Fruit fly (Drosophila melanogaster) whole organism, embryonic: ENCODE data around the gene sro.

Experiments used
- Asciz ChIP-seq: fragments of 200-800 bp; sonication (Bioruptor generic); optimal IDR thresholded peaks from 2 replicates; lab custom pipeline; 2017; ENCODE audit warnings: missing biosample characterization, mild to moderate bottlenecking, missing genetic modification characterization, missing genetic modification reagents
- Bteb2 ChIP-seq: fragments of 200-800 bp; sonication (Bioruptor generic); optimal IDR thresholded peaks from 2 replicates; lab custom pipeline; 2016; ENCODE audit warnings: missing biosample characterization, missing genetic modification characterization
- CG10209 ChIP-seq: fragments of 200-800 bp; sonication (Bioruptor generic); optimal IDR thresholded peaks from 3 replicates; lab custom pipeline; 2017; ENCODE audit warnings: missing biosample characterization, mild to moderate bottlenecking, missing genetic modification characterization, missing genetic modification reagents
- CG11247 ChIP-seq: fragments of 200-800 bp; sonication (Bioruptor generic); IDR thresholded peaks from 2 replicates; pipeline ENCODE4 v1.3.6; 2022; ENCODE audit warnings: missing biosample characterization, missing genetic modification characterization
- CG11504 ChIP-seq: fragments of 200-800 bp; sonication (Bioruptor generic); optimal IDR thresholded peaks from 3 replicates; lab custom pipeline; 2019; ENCODE audit warnings: missing biosample characterization, mild to moderate bottlenecking, missing genetic modification characterization, moderate library complexity
- CG11696 ChIP-seq: fragments of 200-800 bp; sonication (Bioruptor generic); IDR thresholded peaks from 2 replicates; pipeline ENCODE4 v1.3.6; 2022; ENCODE audit warnings: missing biosample characterization, missing genetic modification characterization
- CG12659 ChIP-seq: fragments of 200-800 bp; sonication (Bioruptor generic); optimal IDR thresholded peaks from 3 replicates; lab custom pipeline; 2017; ENCODE audit warnings: mild to moderate bottlenecking, missing biosample characterization, missing genetic modification reagents, missing genetic modification characterization
- CG14441 ChIP-seq: fragments of 200-800 bp; sonication (Bioruptor generic); IDR thresholded peaks from 2 replicates; pipeline ENCODE4 v1.3.6; 2022; ENCODE audit warnings: missing biosample characterization, missing genetic modification characterization
- CG15479 ChIP-seq: fragments of 200-800 bp; sonication (Bioruptor generic); optimal IDR thresholded peaks from 3 replicates; lab custom pipeline; 2019; ENCODE audit warnings: missing biosample characterization, mild to moderate bottlenecking, missing genetic modification characterization, moderate library complexity
- CG1647 ChIP-seq: fragments of 200-800 bp; sonication (Bioruptor generic); optimal IDR thresholded peaks from 3 replicates; lab custom pipeline; 2016; ENCODE audit warnings: missing biosample characterization, missing genetic modification characterization
- CG17568 ChIP-seq: fragments of 200-800 bp; sonication (Bioruptor generic); optimal IDR thresholded peaks from 2 replicates; lab custom pipeline; 2018; ENCODE audit warnings: missing biosample characterization, mild to moderate bottlenecking, missing genetic modification characterization, moderate library complexity
- CG17612 ChIP-seq: fragments of 200-800 bp; sonication (Bioruptor generic); IDR thresholded peaks from 2 replicates; pipeline ENCODE4 v1.3.6; 2022; ENCODE audit warnings: missing biosample characterization, missing genetic modification characterization
- CG18619 ChIP-seq: fragments of 200-800 bp; sonication (Bioruptor generic); optimal IDR thresholded peaks from 3 replicates; lab custom pipeline; 2017; ENCODE audit warnings: missing biosample characterization, mild to moderate bottlenecking, missing genetic modification characterization
- CG2120 ChIP-seq: fragments of 200-800 bp; sonication (Bioruptor generic); optimal IDR thresholded peaks from 3 replicates; lab custom pipeline; 2016; ENCODE audit warnings: missing biosample characterization, missing genetic modification characterization
- CG2202 ChIP-seq: fragments of 200-800 bp; sonication (Bioruptor generic); optimal IDR thresholded peaks from 2 replicates; lab custom pipeline; 2018; ENCODE audit warnings: missing biosample characterization, mild to moderate bottlenecking, missing genetic modification characterization
- CG30403 ChIP-seq: fragments of 200-800 bp; sonication (Bioruptor generic); optimal IDR thresholded peaks from 3 replicates; lab custom pipeline; 2016; ENCODE audit warnings: missing biosample characterization, missing genetic modification characterization
- CG3281 ChIP-seq: fragments of 200-800 bp; sonication (Bioruptor generic); optimal IDR thresholded peaks from 3 replicates; lab custom pipeline; 2017; ENCODE audit warnings: missing biosample characterization, mild to moderate bottlenecking, missing genetic modification characterization
- CG3838 ChIP-seq: fragments of 200-800 bp; sonication (Bioruptor generic); optimal IDR thresholded peaks from 3 replicates; lab custom pipeline; 2016; ENCODE audit warnings: missing biosample characterization, missing genetic modification characterization
- CG4328 ChIP-seq: fragments of 200-800 bp; sonication (Bioruptor generic); optimal IDR thresholded peaks from 3 replicates; lab custom pipeline; 2017; ENCODE audit warnings: missing biosample characterization, missing genetic modification reagents, missing genetic modification characterization
- CG8388 ChIP-seq: fragments of 200-800 bp; sonication (Bioruptor generic); optimal IDR thresholded peaks from 2 replicates; lab custom pipeline; 2019; ENCODE audit warnings: missing biosample characterization, mild to moderate bottlenecking, missing genetic modification characterization, moderate library complexity
- CG8924 ChIP-seq: fragments of 200-800 bp; optimal IDR thresholded peaks from 3 replicates; lab custom pipeline; 2019; ENCODE audit warnings: missing biosample characterization, mild to moderate bottlenecking, missing genetic modification characterization, moderate library complexity
- CG9609 ChIP-seq: fragments of 200-800 bp; sonication (Bioruptor generic); optimal IDR thresholded peaks from 3 replicates; lab custom pipeline; 2016; ENCODE audit warnings: missing biosample characterization, missing genetic modification characterization
- CG9727 ChIP-seq: fragments of 200-800 bp; sonication (Bioruptor generic); optimal IDR thresholded peaks from 3 replicates; lab custom pipeline; 2017; ENCODE audit warnings: missing biosample characterization, mild to moderate bottlenecking, missing genetic modification characterization
- CG9876 ChIP-seq: fragments of 200-800 bp; sonication (Bioruptor generic); optimal IDR thresholded peaks from 2 replicates; lab custom pipeline; 2016; ENCODE audit warnings: missing biosample characterization, missing genetic modification characterization
- Dek ChIP-seq: fragments of 200-800 bp; sonication (Bioruptor generic); optimal IDR thresholded peaks from 3 replicates; lab custom pipeline; 2019; ENCODE audit warnings: missing biosample characterization, mild to moderate bottlenecking, missing genetic modification characterization, moderate library complexity
- Dip2 ChIP-seq: fragments of 200-800 bp; sonication (Bioruptor generic); IDR thresholded peaks from 2 replicates; pipeline ENCODE4 v1.3.6; 2022; ENCODE audit warnings: missing biosample characterization, missing genetic modification characterization
- Doc2 ChIP-seq: fragments of 200-800 bp; sonication (Bioruptor generic); IDR thresholded peaks from 2 replicates; pipeline ENCODE4 v1.3.6; 2022; ENCODE audit warnings: missing biosample characterization, missing genetic modification characterization
- E2f1 ChIP-seq: fragments of 200-800 bp; sonication (Bioruptor generic); IDR thresholded peaks from 2 replicates; pipeline ENCODE4 v1.3.6; 2022; ENCODE audit warnings: missing biosample characterization, missing genetic modification characterization
- HHEX ChIP-seq: fragments of 200-800 bp; sonication (Bioruptor generic); optimal IDR thresholded peaks from 3 replicates; lab custom pipeline; 2017; ENCODE audit warnings: missing biosample characterization, mild to moderate bottlenecking, missing genetic modification characterization, missing genetic modification reagents
- HLH54F ChIP-seq: fragments of 200-800 bp; sonication (Bioruptor generic); optimal IDR thresholded peaks from 3 replicates; lab custom pipeline; 2016; ENCODE audit warnings: missing biosample characterization, missing genetic modification characterization
- Hey ChIP-seq: fragments of 200-800 bp; sonication (Bioruptor generic); optimal IDR thresholded peaks from 3 replicates; lab custom pipeline; 2018; ENCODE audit warnings: missing biosample characterization, mild to moderate bottlenecking, missing genetic modification characterization
- Hr39 ChIP-seq: fragments of >200 bp; optimal IDR thresholded peaks from 2 replicates; lab custom pipeline; 2017
- Jarid2 ChIP-seq: fragments of 200-800 bp; sonication (Bioruptor generic); optimal IDR thresholded peaks from 3 replicates; lab custom pipeline; 2017; ENCODE audit warnings: mild to moderate bottlenecking, missing biosample characterization, missing genetic modification reagents, missing genetic modification characterization
- Nf-YA ChIP-seq: fragments of 200-800 bp; sonication (Bioruptor generic); IDR thresholded peaks from 2 replicates; pipeline ENCODE4 v1.3.6; 2022; ENCODE audit warnings: missing biosample characterization, missing genetic modification characterization
- NfI ChIP-seq: fragments of 200-800 bp; sonication (Bioruptor generic); optimal IDR thresholded peaks from 3 replicates; lab custom pipeline; 2018; ENCODE audit warnings: missing biosample characterization, mild to moderate bottlenecking, missing genetic modification characterization, moderate library complexity
- TFAM ChIP-seq: fragments of 200-800 bp; sonication (Bioruptor generic); optimal IDR thresholded peaks from 2 replicates; lab custom pipeline; 2017; ENCODE audit warnings: missing biosample characterization, missing genetic modification characterization, inconsistent platforms
- bcd ChIP-seq: fragments of 200-800 bp; sonication (Bioruptor generic); optimal IDR thresholded peaks from 2 replicates; lab custom pipeline; 2017; ENCODE audit warnings: missing biosample characterization, mild to moderate bottlenecking, missing genetic modification characterization
- chn ChIP-seq: fragments of 200-800 bp; sonication (Bioruptor generic); optimal IDR thresholded peaks from 2 replicates; lab custom pipeline; 2016; ENCODE audit warnings: missing biosample characterization, missing genetic modification characterization
- ems ChIP-seq: fragments of 200-800 bp; sonication (Bioruptor generic); optimal IDR thresholded peaks from 3 replicates; lab custom pipeline; 2016; ENCODE audit warnings: missing biosample characterization, missing genetic modification characterization
- gem ChIP-seq: fragments of 200-800 bp; sonication (Bioruptor generic); optimal IDR thresholded peaks from 2 replicates; lab custom pipeline; 2019; ENCODE audit warnings: missing biosample characterization, mild to moderate bottlenecking, missing genetic modification characterization, moderate library complexity
- hb ChIP-seq: fragments of 200-800 bp; sonication (Bioruptor generic); IDR thresholded peaks from 3 replicates; pipeline ENCODE4 v1.3.6; 2022; ENCODE audit warnings: missing biosample characterization, missing genetic modification characterization; ENCODE audit not compliant: partially characterized antibody
- lilli ChIP-seq: fragments of 200-800 bp; sonication (Bioruptor generic); optimal IDR thresholded peaks from 3 replicates; lab custom pipeline; 2016; ENCODE audit warnings: missing biosample characterization, missing genetic modification characterization
- mld ChIP-seq: fragments of 200-800 bp; sonication (Bioruptor generic); IDR thresholded peaks from 3 replicates; pipeline ENCODE4 v1.3.6; 2022; ENCODE audit warnings: missing biosample characterization, missing genetic modification characterization; ENCODE audit not compliant: partially characterized antibody
- sim ChIP-seq: fragments of 200-800 bp; sonication (Bioruptor generic); IDR thresholded peaks from 2 replicates; pipeline ENCODE4 v1.3.6; 2022; ENCODE audit warnings: missing biosample characterization, missing genetic modification characterization
- sisA ChIP-seq: fragments of 200-800 bp; sonication (Bioruptor generic); IDR thresholded peaks from 2 replicates; pipeline ENCODE4 v1.3.6; 2022; ENCODE audit warnings: missing biosample characterization, missing genetic modification characterization
- sob ChIP-seq: fragments of 200-800 bp; sonication (Bioruptor generic); IDR thresholded peaks from 2 replicates; pipeline ENCODE4 v1.3.6; 2022; ENCODE audit warnings: missing biosample characterization, missing genetic modification characterization
- toy ChIP-seq: fragments of 200-800 bp; sonication (Bioruptor generic); IDR thresholded peaks from 2 replicates; pipeline ENCODE4 v1.3.6; 2022; ENCODE audit warnings: missing biosample characterization, missing genetic modification characterization
- ttk ChIP-seq: fragments of 200-800 bp; sonication (Bioruptor generic); IDR thresholded peaks from 2 replicates; pipeline ENCODE4 v2.1.2; 2022; ENCODE audit warnings: missing biosample characterization, missing genetic modification characterization
- tup ChIP-seq: fragments of 200-800 bp; sonication (Bioruptor generic); optimal IDR thresholded peaks from 2 replicates; lab custom pipeline; 2016; ENCODE audit warnings: missing biosample characterization, mild to moderate bottlenecking, missing genetic modification characterization, moderate library complexity
- usp ChIP-seq: fragments of >200 bp; optimal IDR thresholded peaks from 2 replicates; lab custom pipeline; 2017; ENCODE audit warnings: missing biosample characterization, missing genetic modification characterization
- z ChIP-seq: fragments of 200-800 bp; sonication (Bioruptor generic); IDR thresholded peaks from 3 replicates; pipeline ENCODE4 v1.3.6; 2022; ENCODE audit warnings: missing biosample characterization, missing genetic modification characterization

The sro gene

DNA sequence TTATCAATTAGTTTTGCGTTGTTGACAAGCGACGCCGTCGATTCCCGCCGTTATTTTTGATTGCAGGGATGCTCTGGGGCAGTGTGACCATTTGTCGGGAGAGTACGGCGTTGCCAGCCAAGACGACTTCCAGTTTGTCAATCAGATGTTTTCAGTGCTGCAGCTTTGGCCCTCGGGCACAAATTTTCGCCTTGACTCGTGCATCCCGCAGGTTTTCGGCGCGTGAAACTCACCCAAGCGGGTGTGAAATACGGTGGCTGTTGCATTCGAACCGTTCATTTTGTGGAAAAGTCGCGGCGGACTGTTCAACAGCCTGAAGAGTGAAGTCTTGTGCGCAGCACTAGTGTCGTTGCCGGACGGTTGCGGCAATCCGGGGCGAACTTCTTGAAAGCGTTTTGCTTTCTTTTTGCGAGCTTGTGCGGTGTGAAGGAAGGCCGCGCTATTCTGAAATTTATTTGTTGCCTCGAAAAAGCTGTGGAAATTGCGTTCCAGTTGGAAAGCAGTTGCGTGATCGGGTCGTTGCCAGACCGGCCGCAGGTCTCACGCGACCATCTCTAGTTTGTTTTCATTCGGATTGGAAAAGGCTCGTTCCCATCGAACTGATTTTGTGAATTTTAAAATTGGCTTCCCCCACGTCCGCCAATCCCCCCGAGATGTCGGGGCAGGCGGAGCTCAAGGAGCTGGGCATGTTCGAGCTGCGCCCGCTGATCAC, 12.4 kb downstream of the sro start, which contains the start of the genes ca and ncd (continued):
- no peak for TF ChIP-seq CG17568
- TF ChIP-seq Asciz (GFP tag; lab: Kevin White, UChicago) = no peak
- no peak for TF ChIP-seq CG8924 (tag; lab: Kevin White, UChicago)
- TF ChIP-seq HLH54F (GFP tag; lab: Kevin White, UChicago) = no peak
- no peak for TF ChIP-seq CG17612
- TF ChIP-seq ems = no peak
- no peak for TF ChIP-seq z (GFP tag; lab: Robert Waterston, UW)
- TF ChIP-seq CG11247 (GFP tag; lab: Robert Waterston, UW) = no peak
- no peak for TF ChIP-seq chn (GFP tag; lab: Kevin White, UChicago)
- peak; percentile 55; the same call in 1 of the 3 replicates for TF ChIP-seq hb (GFP tag; lab: Robert Waterston, UW)
- no peak for TF ChIP-seq CG2202 (tag; lab: Kevin White, UChicago)
- TF ChIP-seq HHEX = no peak
- no peak for TF ChIP-seq CG9727 (GFP tag; lab: Kevin White, UChicago)
- TF ChIP-seq CG3838 = no peak
- TF ChIP-seq CG14441 (GFP tag; lab: Robert Waterston, UW) = no peak
- no peak for TF ChIP-seq usp (GFP tag; lab: Kevin White, UChicago)
- no peak for TF ChIP-seq CG9876
- TF ChIP-seq CG3281 (GFP tag; lab: Kevin White, UChicago) = no peak
- TF ChIP-seq sim = no peak
- TF ChIP-seq ttk (GFP tag; lab: Robert Waterston, UW) = no peak
- no peak for TF ChIP-seq Doc2 (GFP tag; lab: Robert Waterston, UW)
- TF ChIP-seq TFAM (GFP tag; lab: Kevin White, UChicago) = no peak
- TF ChIP-seq tup (GFP tag; lab: Kevin White, UChicago) = no peak
- no peak for TF ChIP-seq Hey (tag; lab: Kevin White, UChicago)
- TF ChIP-seq CG4328 (GFP tag; lab: Kevin White, UChicago) = no peak
- TF ChIP-seq CG1647 (GFP tag; lab: Kevin White, UChicago) = no peak
- no peak for TF ChIP-seq NfI (GFP tag; lab: Kevin White, UChicago)
- no peak for TF ChIP-seq gem (tag; lab: Kevin White, UChicago)
- no peak for TF ChIP-seq CG18619 (GFP tag; lab: Kevin White, UChicago)
- no peak for TF ChIP-seq Dip2 (GFP tag; lab: Robert Waterston, UW)
- no peak for TF ChIP-seq Hr39 (lab: Kevin White, UChicago)
- TF ChIP-seq lilli (GFP tag; lab: Kevin White, UChicago) = no peak
- no peak for TF ChIP-seq Jarid2 (GFP tag; lab: Kevin White, UChicago)
- no peak for TF ChIP-seq Nf-YA
- no peak for TF ChIP-seq CG11696 (GFP tag; lab: Robert Waterston, UW)
- no peak for TF ChIP-seq CG9609 (GFP tag; lab: Kevin White, UChicago)
- TF ChIP-seq bcd (GFP tag; lab: Kevin White, UChicago) = no peak
- TF ChIP-seq CG11504 (tag; lab: Kevin White, UChicago) = no peak
- no peak for TF ChIP-seq CG8388
- no peak for TF ChIP-seq CG15479 (GFP tag; lab: Kevin White, UChicago)
- no peak for TF ChIP-seq mld (GFP tag; lab: Robert Waterston, UW)
- no peak for TF ChIP-seq sob (GFP tag; lab: Robert Waterston, UW)
- peak; percentile 21 for TF ChIP-seq CG12659 (GFP tag; lab: Kevin White, UChicago)
- TF ChIP-seq Bteb2 = no peak
- peak; percentile 8; the same call in 1 of the 2 replicates for TF ChIP-seq E2f1 (GFP tag; lab: Robert Waterston, UW)
- no peak for TF ChIP-seq CG2120 (GFP tag; lab: Kevin White, UChicago)
- no peak for TF ChIP-seq sisA (GFP tag; lab: Robert Waterston, UW)
- TF ChIP-seq CG10209 (GFP tag; lab: Kevin White, UChicago) = no peak
- TF ChIP-seq CG30403 = no peak
- no peak for TF ChIP-seq Dek
- TF ChIP-seq toy (GFP tag; lab: Robert Waterston, UW) = no peak
